Worm (Caenorhabditis elegans) whole organism, L1 larva: ENCODE data around the gene gdi-1.

Source experiments
- C04F5.9 ChIP-seq: sonication (generic microtip); optimal IDR thresholded peaks from 2 replicates; lab custom pipeline; 2016; ENCODE audit warnings: missing genetic modification characterization, missing compliant biosample characterization
- C16A3.4 ChIP-seq: fragments of 150-350 bp; optimal IDR thresholded peaks from 2 replicates; lab custom pipeline; 2014; ENCODE audit warnings: missing biosample characterization, missing genetic modification characterization
- F16B12.6 ChIP-seq: fragments of 150-350 bp; optimal IDR thresholded peaks from 2 replicates; lab custom pipeline; 2014; ENCODE audit warnings: missing biosample characterization, missing genetic modification characterization
- aha-1 ChIP-seq: fragments of 150-350 bp; optimal IDR thresholded peaks from 2 replicates; lab custom pipeline; 2014; ENCODE audit warnings: missing biosample characterization, missing genetic modification characterization
- alr-1 ChIP-seq: fragments of 200-800 bp; sonication (Bioruptor generic); optimal IDR thresholded peaks from 2 replicates; lab custom pipeline; 2018; ENCODE audit warnings: borderline replicate concordance, mild to moderate bottlenecking, missing genetic modification characterization, missing compliant biosample characterization
- ama-1 ChIP-seq: fragments of 150-350 bp; optimal IDR thresholded peaks from 2 replicates; lab custom pipeline; 2014
- blmp-1 ChIP-seq: fragments of 150-350 bp; optimal IDR thresholded peaks from 2 replicates; lab custom pipeline; 2014; ENCODE audit warnings: missing biosample characterization, missing genetic modification characterization
- ceh-8 ChIP-seq: fragments of 200-800 bp; sonication (Bioruptor generic); optimal IDR thresholded peaks from 2 replicates; lab custom pipeline; 2018; ENCODE audit warnings: mild to moderate bottlenecking, missing genetic modification characterization, moderate library complexity, missing compliant biosample characterization
- ceh-82 ChIP-seq, 3 experiments: fragments of 150-350 bp in 1 of 3; sonication (generic microtip) in 2 of 3; optimal IDR thresholded peaks; 2 replicates each; lab custom pipeline; 2014 to 2017; ENCODE audit warnings: missing biosample characterization in 3 of 3, missing genetic modification characterization in 3 of 3
- ceh-90 ChIP-seq: sonication (generic microtip); optimal IDR thresholded peaks from 2 replicates; lab custom pipeline; 2016; ENCODE audit warnings: missing genetic modification characterization, missing compliant biosample characterization
- efl-1 ChIP-seq, 4 experiments: fragments of 150-350 bp; optimal IDR thresholded peaks in 3 of 4; peaks in 1 of 4; 1 replicate in 1 of 4; 2 replicates in 3 of 4; lab custom pipeline; 2014; ENCODE audit warnings: missing biosample characterization in 2 of 4, missing genetic modification characterization in 2 of 4, missing genetic modification reagents in 2 of 4
- egl-13 ChIP-seq: sonication (generic microtip); optimal IDR thresholded peaks from 2 replicates; lab custom pipeline; 2016; ENCODE audit warnings: missing genotype, missing genetic modification reagents, missing genetic modification characterization, missing compliant biosample characterization
- fkh-8 ChIP-seq: sonication (generic microtip); optimal IDR thresholded peaks from 2 replicates; lab custom pipeline; 2016; ENCODE audit warnings: mild to moderate bottlenecking, missing genetic modification characterization, missing compliant biosample characterization
- grh-1 ChIP-seq: fragments of 200-800 bp; sonication (Bioruptor generic); IDR thresholded peaks from 2 replicates; pipeline ENCODE4 v1.3.6; 2022; ENCODE audit warnings: missing genetic modification reagents, missing genetic modification characterization, missing compliant biosample characterization
- hlh-17 ChIP-seq: fragments of 200-800 bp; sonication (Bioruptor generic); optimal IDR thresholded peaks from 2 replicates; lab custom pipeline; 2018; ENCODE audit warnings: missing genetic modification characterization, mild to moderate bottlenecking, missing compliant biosample characterization, moderate library complexity, borderline replicate concordance
- hlh-4 ChIP-seq: sonication (generic microtip); optimal IDR thresholded peaks from 2 replicates; lab custom pipeline; 2016; ENCODE audit warnings: mild to moderate bottlenecking, missing genetic modification characterization, missing compliant biosample characterization
- hpl-2 ChIP-seq: fragments of 150-350 bp; optimal IDR thresholded peaks from 2 replicates; lab custom pipeline; 2014; ENCODE audit warnings: missing biosample characterization, missing genetic modification reagents, missing genetic modification characterization
- irx-1 ChIP-seq: sonication (generic microtip); optimal IDR thresholded peaks from 2 replicates; lab custom pipeline; 2016; ENCODE audit warnings: missing genetic modification characterization, missing compliant biosample characterization
- jun-1 ChIP-seq: fragments of 150-350 bp; optimal IDR thresholded peaks from 2 replicates; lab custom pipeline; 2014; ENCODE audit warnings: missing biosample characterization, missing genetic modification reagents, missing genetic modification characterization
- lin-14 ChIP-seq: fragments of 200-800 bp; sonication (Bioruptor generic); optimal IDR thresholded peaks from 2 replicates; lab custom pipeline; 2018; ENCODE audit warnings: mild to moderate bottlenecking, missing genetic modification characterization, moderate library complexity, missing compliant biosample characterization
- lin-39 ChIP-seq: fragments of 150-350 bp; optimal IDR thresholded peaks from 2 replicates; lab custom pipeline; 2014; ENCODE audit warnings: missing biosample characterization, missing genetic modification reagents, missing genetic modification characterization
- lir-3 ChIP-seq: sonication (generic microtip); optimal IDR thresholded peaks from 2 replicates; lab custom pipeline; 2016; ENCODE audit warnings: mild to moderate bottlenecking, missing genetic modification characterization, moderate library complexity, missing compliant biosample characterization; ENCODE audit not compliant: poor library complexity
- mab-9 ChIP-seq: fragments of 200-800 bp; sonication (Bioruptor generic); IDR thresholded peaks from 2 replicates; pipeline ENCODE4 v1.3.6; 2022; ENCODE audit warnings: missing genetic modification reagents, missing genetic modification characterization, missing compliant biosample characterization
- mdl-1 ChIP-seq, 2 experiments: fragments of 150-350 bp; optimal IDR thresholded peaks; 2 replicates each; lab custom pipeline; 2014 to 2017; ENCODE audit warnings: missing biosample characterization in 2 of 2, missing genetic modification characterization in 2 of 2, inconsistent platforms in 1 of 2
- nhr-19 ChIP-seq: fragments of 200-800 bp; sonication (Bioruptor generic); conservative IDR thresholded peaks from 2 replicates; pipeline ENCODE4 v1.3.6; 2022; ENCODE audit warnings: missing genetic modification characterization, missing compliant biosample characterization
- nhr-20 ChIP-seq: sonication (generic microtip); optimal IDR thresholded peaks from 2 replicates; lab custom pipeline; 2016; ENCODE audit warnings: mild to moderate bottlenecking, missing genetic modification characterization, missing compliant biosample characterization
- nhr-28 ChIP-seq: fragments of 150-350 bp; optimal IDR thresholded peaks from 2 replicates; lab custom pipeline; 2014; ENCODE audit warnings: missing biosample characterization, missing genetic modification characterization
- nhr-71 ChIP-seq: sonication (generic microtip); optimal IDR thresholded peaks from 2 replicates; lab custom pipeline; 2016; ENCODE audit warnings: mild to moderate bottlenecking, missing genetic modification characterization, moderate library complexity, missing compliant biosample characterization
- nhr-77 ChIP-seq: fragments of 150-350 bp; optimal IDR thresholded peaks from 2 replicates; lab custom pipeline; 2014; ENCODE audit warnings: missing biosample characterization, missing genetic modification characterization
- nhr-84 ChIP-seq: sonication (generic microtip); optimal IDR thresholded peaks from 2 replicates; lab custom pipeline; 2017; ENCODE audit warnings: missing biosample characterization, missing genetic modification characterization
- pag-3 ChIP-seq: sonication (generic microtip); optimal IDR thresholded peaks from 2 replicates; lab custom pipeline; 2017; ENCODE audit warnings: missing genetic modification characterization, mild to moderate bottlenecking, missing compliant biosample characterization, antibody characterized with exemption, borderline replicate concordance; ENCODE audit not compliant: insufficient read depth
- pqm-1 ChIP-seq: sonication (generic microtip); optimal IDR thresholded peaks from 3 replicates; lab custom pipeline; 2017; ENCODE audit warnings: missing biosample characterization, missing genetic modification characterization
- skn-1 ChIP-seq: fragments of 150-350 bp; optimal IDR thresholded peaks from 2 replicates; lab custom pipeline; 2014; ENCODE audit warnings: missing biosample characterization, missing genetic modification characterization
- snpc-4 ChIP-seq: fragments of 150-350 bp; optimal IDR thresholded peaks from 2 replicates; lab custom pipeline; 2014; ENCODE audit warnings: missing biosample characterization, missing genetic modification characterization
- sptf-1 ChIP-seq: fragments of 150-350 bp; optimal IDR thresholded peaks from 2 replicates; lab custom pipeline; 2014; ENCODE audit warnings: missing biosample characterization, missing genetic modification characterization
- sup-37 ChIP-seq: fragments of 200-800 bp; sonication (Bioruptor generic); optimal IDR thresholded peaks from 2 replicates; lab custom pipeline; 2018; ENCODE audit warnings: mild to moderate bottlenecking, missing genetic modification characterization, missing compliant biosample characterization
- tbx-2 ChIP-seq: sonication (generic microtip); optimal IDR thresholded peaks from 2 replicates; lab custom pipeline; 2016; ENCODE audit warnings: missing genetic modification characterization, missing compliant biosample characterization
- unc-98 ChIP-seq: fragments of 200-800 bp; sonication (Bioruptor generic); IDR thresholded peaks from 2 replicates; pipeline ENCODE4 v1.3.6; 2022; ENCODE audit warnings: missing genetic modification characterization, missing compliant biosample characterization
- xbp-1 ChIP-seq: sonication (generic microtip); optimal IDR thresholded peaks from 2 replicates; lab custom pipeline; 2016; ENCODE audit warnings: missing genetic modification characterization, missing compliant biosample characterization

gdi-1 gene

DNA sequence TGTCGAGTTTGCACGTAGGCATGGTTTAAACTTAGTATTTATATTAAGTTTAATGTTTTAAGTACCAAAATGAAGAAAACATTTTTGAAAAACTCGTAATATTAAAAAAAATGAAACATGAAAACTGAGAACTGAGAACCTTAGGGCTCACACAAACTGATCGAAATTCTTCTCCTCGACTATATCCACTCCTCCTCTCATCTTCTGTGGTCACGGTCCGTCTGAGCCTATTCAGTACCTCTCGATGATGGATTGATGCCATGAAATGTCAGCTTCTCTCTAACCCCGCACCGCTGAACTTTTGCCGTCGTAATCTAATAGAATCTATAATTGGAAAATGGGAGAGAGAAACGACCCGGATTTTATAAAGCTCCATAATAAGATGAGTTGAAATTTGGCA, 8.2 kb downstream of the gdi-1 start, which contains the start of gene nlp-56:
Gene nlp-56 (minus strand): TSS at position 257 of the 400 bp plus-strand sequence.
- TF ChIP-seq nhr-20 (tag; lab: Kevin White, UChicago) (no peak), jun-1 (no peak), alr-1 (no peak), hpl-2 (no peak), hlh-4 (no peak), nhr-28 (tag; lab: Kevin White, UChicago) (no peak), nhr-71 (tag; lab: Kevin White, UChicago) (no peak), sup-37 (no peak), C04F5.9 (no peak), sptf-1 (tag; lab: Kevin White, UChicago) (no peak), nhr-84 (tag; lab: Kevin White, UChicago) (no peak), xbp-1 (no peak), nhr-77 (tag; lab: Kevin White, UChicago) (no peak), F16B12.6 (tag; lab: Kevin White, UChicago) (no peak), blmp-1 (tag; lab: Kevin White, UChicago) (no peak), snpc-4 (tag; lab: Kevin White, UChicago) (no peak), tbx-2 (tag; lab: Kevin White, UChicago) (no peak), grh-1 (no peak)

ce11 chrIV:14782211-14782610, 10.5 kb downstream of the gdi-1 start, which contains the start of gene Y57G11C.1130:
Y57G11C.1130 (plus strand) TSS chrIV:14782511.
- TF ChIP-seq ama-1 (lab: Kevin White, UChicago) (no peak), F16B12.6 (tag; lab: Kevin White, UChicago) (no peak), mdl-1 (tag; optimal IDR thresholded peaks at IDR 0.05; lab: Kevin White, UChicago) (no peak), fkh-8 (tag; lab: Kevin White, UChicago) (no peak), lin-39 (tag; lab: Kevin White, UChicago) (no peak), aha-1 (tag; lab: Kevin White, UChicago) (no peak), hlh-4 (no peak), lir-3 (tag; lab: Kevin White, UChicago) (no peak), egl-13 (no peak), pag-3 (tag; lab: Kevin White, UChicago) (no peak), unc-98 (no peak), ceh-90 (tag; lab: Kevin White, UChicago) (no peak), hlh-17 (no peak), skn-1 (tag; lab: Kevin White, UChicago) (no peak), nhr-19 (GFP tag; lab: Robert Waterston, UW) (no peak), irx-1 (tag; lab: Kevin White, UChicago) (no peak), ceh-8 (GFP tag; lab: Kevin White, UChicago) (no peak), C16A3.4 (tag; lab: Kevin White, UChicago) (no peak), lin-14 (no peak), ceh-82 (tag; optimal IDR thresholded peaks at IDR 0.05; lab: Kevin White, UChicago) (no peak)

ce11 chrIV:14781537-14781936, 11.2 kb downstream of the gdi-1 start, which contains the start of gene Y57G11C.8:
Y57G11C.8 (plus strand) TSS chrIV:14781837.
- no peak for TF ChIP-seq pqm-1 (tag; lab: Kevin White, UChicago)
- TF ChIP-seq unc-98, result no peak
- no peak for TF ChIP-seq blmp-1 (tag; lab: Kevin White, UChicago)
- TF ChIP-seq mab-9 (GFP tag; lab: Robert Waterston, UW), result no peak
- TF ChIP-seq egl-13, result no peak

DNA sequence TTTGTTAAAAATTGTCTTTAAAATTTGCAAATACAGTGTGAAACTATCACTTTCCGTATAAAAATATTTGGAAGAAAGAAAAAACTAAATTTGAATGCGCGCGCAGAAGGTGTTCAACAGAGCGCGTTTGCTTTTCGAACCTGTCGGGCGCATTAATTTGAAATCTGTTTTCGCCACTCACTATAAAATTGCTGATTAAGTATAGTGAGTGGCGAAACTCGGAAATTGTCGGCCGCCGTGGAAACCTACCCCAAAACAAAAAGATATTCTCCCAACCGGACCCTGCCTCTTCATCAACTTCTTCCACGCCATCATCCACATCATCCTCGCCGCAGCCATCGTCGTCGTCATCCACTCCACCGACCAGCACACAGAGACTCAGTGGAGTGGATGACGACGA, 12.1 kb downstream of the gdi-1 start:
- TF ChIP-seq efl-1 (optimal IDR thresholded peaks at IDR 0.05; lab: Kevin White, UChicago), result peak in 1 of 2 experiments; percentile 29
- TF ChIP-seq efl-1 (GFP tag; optimal IDR thresholded peaks at IDR 0.05 in 1 of 2; lab: Kevin White, UChicago), result peak in 1 of 2 experiments; percentile 8
